Worm (Caenorhabditis elegans): ENCODE measurements around the gene Y55F3AM.13.

The Y55F3AM.13 gene

DNA sequence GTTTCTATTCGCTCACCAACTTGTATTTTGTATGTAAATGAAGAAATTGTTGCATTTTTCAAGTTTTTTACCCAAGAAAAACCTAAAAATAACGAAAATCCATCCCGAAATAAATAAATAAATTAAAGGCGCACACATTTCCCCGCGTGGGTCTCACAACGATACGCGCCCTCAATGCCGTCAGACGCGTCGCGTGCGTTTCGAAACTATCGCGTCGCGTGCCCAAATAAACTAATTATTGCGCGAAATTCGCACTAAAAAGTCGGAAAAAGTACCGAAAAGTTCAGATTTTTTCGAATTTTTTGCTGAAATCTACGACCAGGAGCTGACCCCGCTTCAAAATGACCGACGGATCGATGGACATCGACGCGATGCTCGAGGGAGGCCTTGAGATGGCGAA, 43.7 kb downstream of the Y55F3AM.13 start, which contains the start of gene rbm-39 (continued):
- TF ChIP-seq hsf-1 (GFP tag; IDR thresholded peaks at IDR 0.05) (peak; percentile 33; the same call in 1 of the 2 replicates), dpl-1 (GFP tag; optimal IDR thresholded peaks at IDR 0.05) (peak; percentile 54), lsl-1 (GFP tag; optimal IDR thresholded peaks at IDR 0.05) (peak; percentile 78), rpc-1 (optimal IDR thresholded peaks at IDR 0.05) (no peak), rpc-1 (tag; optimal IDR thresholded peaks at IDR 0.05) (no peak), die-1 (tag; optimal IDR thresholded peaks at IDR 0.05) (no peak), snpc-3.4 (tag; optimal IDR thresholded peaks at IDR 0.05) (peak; percentile 77), let-526 (GFP tag; IDR thresholded peaks at IDR 0.05) (no peak), Y79H2A.3 (GFP tag; conservative IDR thresholded peaks at IDR 0.05) (peak; percentile 83), cebp-2 (GFP tag; IDR thresholded peaks at IDR 0.05) (no peak), K11D2.4 (GFP tag; IDR thresholded peaks at IDR 0.05) (0 out of 2 replicates have a peak, but pooled peaks have one; percentile 49), hlh-26 (GFP tag; conservative IDR thresholded peaks at IDR 0.05) (no peak), B0035.1 (tag; optimal IDR thresholded peaks at IDR 0.05) (no peak), madf-6 (GFP tag; IDR thresholded peaks at IDR 0.05) (peak; percentile 80), F49E8.2 (tag; optimal IDR thresholded peaks at IDR 0.05; ENCODE audit: insufficient read depth) (peak; percentile 31), lag-1 (GFP tag; IDR thresholded peaks at IDR 0.05) (no peak), lin-35 (GFP tag; optimal IDR thresholded peaks at IDR 0.05) (peak in 2 of 3 experiments; percentile 40 to 76), zfh-2 (GFP tag; conservative IDR thresholded peaks at IDR 0.05) (0 out of 2 replicates have a peak, but pooled peaks have one; percentile 18), ets-4 (GFP tag; optimal IDR thresholded peaks at IDR 0.05) (no peak), ztf-18 (tag; optimal IDR thresholded peaks at IDR 0.05) (no peak), ceh-40 (GFP tag; IDR thresholded peaks at IDR 0.05) (no peak), nhr-90 (tag; optimal IDR thresholded peaks at IDR 0.05) (no peak), him-1 (tag; optimal IDR thresholded peaks at IDR 0.05) (no peak), ztf-26 (tag; optimal IDR thresholded peaks at IDR 0.05) (peak; percentile 30), akir-1 (GFP tag; optimal IDR thresholded peaks at IDR 0.05) (no peak), F37B4.10 (GFP tag; IDR thresholded peaks at IDR 0.05) (no peak), ztf-6 (GFP tag; IDR thresholded peaks at IDR 0.05) (no peak), tbx-9 (tag; optimal IDR thresholded peaks at IDR 0.05; ENCODE audit: borderline replicate concordance) (no peak), hmg-1.2 (GFP tag; IDR thresholded peaks at IDR 0.05) (peak; percentile 71), ama-1 (optimal IDR thresholded peaks at IDR 0.05) (peak; percentile 27), ama-1 (GFP tag; optimal IDR thresholded peaks at IDR 0.05) (no peak), mes-4 (tag; optimal IDR thresholded peaks at IDR 0.05) (no peak), hlh-12 (tag; optimal IDR thresholded peaks at IDR 0.05) (no peak), F52B5.7 (tag; optimal IDR thresholded peaks at IDR 0.05) (no peak), zim-3 (tag; optimal IDR thresholded peaks at IDR 0.05) (no peak), lin-26 (GFP tag; IDR thresholded peaks at IDR 0.05) (no peak), F57C9.4 (tag; optimal IDR thresholded peaks at IDR 0.05) (no peak), F33H1.4 (GFP tag; IDR thresholded peaks at IDR 0.05) (peak; percentile 98), nhr-27 (tag; optimal IDR thresholded peaks at IDR 0.05) (no peak), snpc-4 (GFP tag; optimal IDR thresholded peaks at IDR 0.05) (no peak), snpc-4 (tag; optimal IDR thresholded peaks at IDR 0.05) (peak; percentile 58 to 69 (median 62)), ztf-22 (GFP tag; optimal IDR thresholded peaks at IDR 0.05) (no peak), nfya-2 (GFP tag; IDR thresholded peaks at IDR 0.05) (no peak), dpff-1 (tag; optimal IDR thresholded peaks at IDR 0.05) (no peak), mcd-1 (GFP tag; IDR thresholded peaks at IDR 0.05) (peak; percentile 79), Y53F4B.3 (GFP tag; IDR thresholded peaks at IDR 0.05) (peak; percentile 46; the same call in 1 of the 2 replicates), sea-2 (GFP tag; IDR thresholded peaks at IDR 0.05) (no peak), madf-3 (GFP tag; IDR thresholded peaks at IDR 0.05) (peak; percentile 100), unc-130 (GFP tag; optimal IDR thresholded peaks at IDR 0.05) (peak; percentile 6), xnd-1 (tag; optimal IDR thresholded peaks at IDR 0.05) (peak; percentile 61)

Data from whole organism, young adult.